Worm (Caenorhabditis elegans) whole organism, L4 larva: Measurements from ENCODE around the gene sra-11.

Experiments
- D1046.2 ChIP-seq: fragments of 200-800 bp; sonication (Bioruptor generic); IDR thresholded peaks from 2 replicates; pipeline ENCODE4 v1.3.6; 2022; ENCODE audit warnings: missing genetic modification characterization, missing compliant biosample characterization
- F10B5.3 ChIP-seq: sonication (generic microtip); optimal IDR thresholded peaks from 2 replicates; lab custom pipeline; 2016; ENCODE audit warnings: mild to moderate bottlenecking, missing genetic modification characterization, missing compliant biosample characterization
- F37D6.2 ChIP-seq: sonication (generic microtip); optimal IDR thresholded peaks from 2 replicates; lab custom pipeline; 2016; ENCODE audit warnings: mild to moderate bottlenecking, missing genetic modification characterization, missing compliant biosample characterization
- F44E2.7 ChIP-seq: fragments of 200-800 bp; sonication (Bioruptor generic); IDR thresholded peaks from 2 replicates; pipeline ENCODE4 v2.1.2; 2022; ENCODE audit warnings: missing genetic modification characterization, missing compliant biosample characterization
- Y105C5A.15 ChIP-seq: fragments of 200-800 bp; sonication (Bioruptor generic); IDR thresholded peaks from 2 replicates; pipeline ENCODE4 v1.3.6; 2022; ENCODE audit warnings: missing genetic modification characterization, missing compliant biosample characterization
- Y48G9A.11 ChIP-seq: fragments of 200-800 bp; sonication (Bioruptor generic); IDR thresholded peaks from 2 replicates; pipeline ENCODE4 v1.3.6; 2022; ENCODE audit warnings: missing genetic modification reagents, missing genetic modification characterization, missing compliant biosample characterization
- Y75B8A.6 ChIP-seq: fragments of 200-800 bp; sonication (Bioruptor generic); IDR thresholded peaks from 2 replicates; pipeline ENCODE4 v1.3.6; 2022; ENCODE audit warnings: missing genetic modification reagents, missing genetic modification characterization, missing compliant biosample characterization
- ZK337.2 ChIP-seq: fragments of 200-800 bp; sonication (Bioruptor generic); IDR thresholded peaks from 2 replicates; pipeline ENCODE4 v1.3.6; 2022; ENCODE audit warnings: missing genetic modification reagents, missing genetic modification characterization, missing compliant biosample characterization
- ceh-20 ChIP-seq: fragments of 200-800 bp; sonication (Bioruptor generic); IDR thresholded peaks from 2 replicates; pipeline ENCODE4 v1.3.6; 2022; ENCODE audit warnings: missing genetic modification reagents, missing genetic modification characterization, missing compliant biosample characterization
- ceh-28 ChIP-seq: fragments of 150-350 bp; optimal IDR thresholded peaks from 2 replicates; lab custom pipeline; 2014; ENCODE audit warnings: missing biosample characterization, missing genetic modification reagents, missing genetic modification characterization
- ceh-32 ChIP-seq: sonication (generic microtip); optimal IDR thresholded peaks from 2 replicates; lab custom pipeline; 2016; ENCODE audit warnings: mild to moderate bottlenecking, missing genetic modification characterization, missing compliant biosample characterization; ENCODE audit not compliant: poor library complexity
- ceh-62 ChIP-seq: sonication (generic microtip); optimal IDR thresholded peaks from 2 replicates; lab custom pipeline; 2017; ENCODE audit warnings: missing biosample characterization, missing genetic modification characterization
- ces-1 ChIP-seq: fragments of 150-350 bp; sonication (generic microtip); optimal IDR thresholded peaks from 4 replicates; lab custom pipeline; 2014; ENCODE audit warnings: missing biosample characterization, missing genetic modification reagents, missing genetic modification characterization
- cey-2 ChIP-seq: sonication (generic microtip); optimal IDR thresholded peaks from 3 replicates; lab custom pipeline; 2017; ENCODE audit warnings: missing genetic modification characterization, mild to moderate bottlenecking, missing compliant biosample characterization, antibody characterized with exemption, borderline replicate concordance; ENCODE audit not compliant: insufficient read depth
- ctbp-1 ChIP-seq: fragments of 200-800 bp; sonication (Bioruptor generic); IDR thresholded peaks from 2 replicates; pipeline ENCODE4 v1.3.6; 2022; ENCODE audit warnings: missing genetic modification reagents, missing genetic modification characterization, missing compliant biosample characterization
- daf-12 ChIP-seq: fragments of 150-350 bp; optimal IDR thresholded peaks from 2 replicates; lab custom pipeline; 2014; ENCODE audit warnings: missing biosample characterization, missing genetic modification reagents, missing genetic modification characterization
- daf-8 ChIP-seq: fragments of 200-800 bp; sonication (Bioruptor generic); IDR thresholded peaks from 2 replicates; pipeline ENCODE4 v1.3.6; 2022; ENCODE audit warnings: missing genetic modification characterization, missing compliant biosample characterization
- dmd-6 ChIP-seq: fragments of 200-800 bp; sonication (Bioruptor generic); IDR thresholded peaks from 2 replicates; pipeline ENCODE4 v1.3.6; 2022; ENCODE audit warnings: missing genetic modification reagents, missing genetic modification characterization, missing compliant biosample characterization
- dmd-9 ChIP-seq: fragments of 200-800 bp; sonication (Bioruptor generic); IDR thresholded peaks from 2 replicates; pipeline ENCODE4 v1.3.6; 2022; ENCODE audit warnings: missing genetic modification reagents, missing genetic modification characterization, missing compliant biosample characterization
- dve-1 ChIP-seq: sonication (generic microtip); optimal IDR thresholded peaks from 2 replicates; lab custom pipeline; 2017; ENCODE audit warnings: antibody characterized with exemption, mild to moderate bottlenecking, missing genetic modification characterization, missing compliant biosample characterization; ENCODE audit not compliant: insufficient read depth
- hmg-1.1 ChIP-seq: fragments of 200-800 bp; sonication (Bioruptor generic); IDR thresholded peaks from 2 replicates; pipeline ENCODE4 v1.3.6; 2022; ENCODE audit warnings: missing genetic modification reagents, missing genetic modification characterization, missing compliant biosample characterization
- jun-1 ChIP-seq: fragments of 150-350 bp; optimal IDR thresholded peaks from 2 replicates; lab custom pipeline; 2014; ENCODE audit warnings: missing biosample characterization, missing genetic modification reagents, missing genetic modification characterization
- lim-7 ChIP-seq: fragments of 200-800 bp; sonication (Bioruptor generic); IDR thresholded peaks from 2 replicates; pipeline ENCODE4 v1.3.6; 2022; ENCODE audit warnings: missing genetic modification characterization, missing compliant biosample characterization
- lin-13 ChIP-seq: fragments of 150-350 bp; optimal IDR thresholded peaks from 2 replicates; lab custom pipeline; 2014; ENCODE audit warnings: missing biosample characterization, missing genetic modification reagents, missing genetic modification characterization
- lin-38 ChIP-seq: fragments of 200-800 bp; sonication (Bioruptor generic); IDR thresholded peaks from 2 replicates; pipeline ENCODE4 v1.3.6; 2022; ENCODE audit warnings: missing genetic modification reagents, missing genetic modification characterization, missing compliant biosample characterization
- lir-3 ChIP-seq: sonication (generic microtip); optimal IDR thresholded peaks from 2 replicates; lab custom pipeline; 2016; ENCODE audit warnings: mild to moderate bottlenecking, missing genetic modification characterization, missing compliant biosample characterization
- madf-5 ChIP-seq, 2 experiments: fragments of 200-800 bp; sonication (Bioruptor generic); IDR thresholded peaks; 2 replicates each; pipeline ENCODE4 v1.3.6; 2022; ENCODE audit warnings: missing compliant biosample characterization in 2 of 2, missing genetic modification characterization in 2 of 2
- madf-9 ChIP-seq: fragments of 200-800 bp; sonication (Bioruptor generic); conservative IDR thresholded peaks from 2 replicates; pipeline ENCODE4 v1.3.6; 2022; ENCODE audit warnings: missing genetic modification reagents, missing genetic modification characterization, missing compliant biosample characterization
- mdl-1 ChIP-seq, 2 experiments: fragments of 150-350 bp in 1 of 2; sonication (generic microtip) in 1 of 2; optimal IDR thresholded peaks; 2 replicates each; lab custom pipeline; 2014 to 2017; ENCODE audit warnings: missing biosample characterization in 2 of 2, missing genetic modification characterization in 2 of 2
- mes-2 ChIP-seq: sonication (generic microtip); optimal IDR thresholded peaks from 2 replicates; lab custom pipeline; 2016; ENCODE audit warnings: missing genotype, mild to moderate bottlenecking, missing genetic modification characterization, missing compliant biosample characterization; ENCODE audit not compliant: poor library complexity, severe bottlenecking
- mxl-2 ChIP-seq: fragments of 200-800 bp; sonication (Bioruptor generic); conservative IDR thresholded peaks from 2 replicates; pipeline ENCODE4 v1.3.6; 2022; ENCODE audit warnings: missing genetic modification reagents, missing genetic modification characterization, missing compliant biosample characterization
- mxl-3 ChIP-seq: fragments of 200-800 bp; sonication (Bioruptor generic); optimal IDR thresholded peaks from 2 replicates; lab custom pipeline; 2018; ENCODE audit warnings: mild to moderate bottlenecking, missing genetic modification characterization, missing compliant biosample characterization
- nhr-10 ChIP-seq: fragments of 150-350 bp; optimal IDR thresholded peaks from 2 replicates; lab custom pipeline; 2014; ENCODE audit warnings: missing biosample characterization, missing genetic modification characterization
- nhr-111 ChIP-seq: fragments of 200-800 bp; sonication (Bioruptor generic); optimal IDR thresholded peaks from 2 replicates; lab custom pipeline; 2018; ENCODE audit warnings: mild to moderate bottlenecking, missing genetic modification characterization, missing compliant biosample characterization
- nhr-25 ChIP-seq: sonication (generic microtip); optimal IDR thresholded peaks from 2 replicates; lab custom pipeline; 2017; ENCODE audit warnings: missing genetic modification characterization, mild to moderate bottlenecking, missing compliant biosample characterization, antibody characterized with exemption, moderate library complexity, borderline replicate concordance; ENCODE audit not compliant: insufficient read depth
- nhr-28 ChIP-seq: fragments of 150-350 bp; optimal IDR thresholded peaks from 2 replicates; lab custom pipeline; 2014; ENCODE audit warnings: missing biosample characterization, missing genetic modification characterization
- nhr-76 ChIP-seq: fragments of 150-350 bp; optimal IDR thresholded peaks from 2 replicates; lab custom pipeline; 2014; ENCODE audit warnings: missing biosample characterization, missing genetic modification characterization
- nhr-77 ChIP-seq: fragments of 150-350 bp; optimal IDR thresholded peaks from 2 replicates; lab custom pipeline; 2014; ENCODE audit warnings: missing biosample characterization, missing genetic modification characterization
- pqm-1 ChIP-seq: sonication (generic microtip); optimal IDR thresholded peaks from 2 replicates; lab custom pipeline; 2017; ENCODE audit warnings: missing biosample characterization, missing genetic modification characterization
- saeg-2 ChIP-seq: fragments of 200-800 bp; sonication (Bioruptor generic); IDR thresholded peaks from 2 replicates; pipeline ENCODE4 v1.3.6; 2022; ENCODE audit warnings: missing genetic modification reagents, missing genetic modification characterization, missing compliant biosample characterization
- set-16 ChIP-seq: fragments of 200-800 bp; sonication (Bioruptor generic); IDR thresholded peaks from 2 replicates; pipeline ENCODE4 v1.3.6; 2022; ENCODE audit warnings: missing genetic modification reagents, missing genetic modification characterization, missing compliant biosample characterization
- skn-1 ChIP-seq: fragments of 150-350 bp; optimal IDR thresholded peaks from 2 replicates; lab custom pipeline; 2014; ENCODE audit warnings: missing biosample characterization, missing genetic modification characterization
- snpc-1.2 ChIP-seq: fragments of 200-800 bp; sonication (Bioruptor generic); IDR thresholded peaks from 2 replicates; pipeline ENCODE4 v1.3.6; 2022; ENCODE audit warnings: missing genetic modification reagents, missing genetic modification characterization, missing compliant biosample characterization
- tag-97 ChIP-seq: fragments of 200-800 bp; sonication (Bioruptor generic); IDR thresholded peaks from 2 replicates; pipeline ENCODE4 v1.3.6; 2022; ENCODE audit warnings: missing genetic modification characterization, missing compliant biosample characterization
- tra-1 ChIP-seq: fragments of 200-800 bp; sonication (Bioruptor generic); IDR thresholded peaks from 2 replicates; pipeline ENCODE4 v1.3.6; 2022; ENCODE audit warnings: missing genetic modification reagents, missing genetic modification characterization, missing compliant biosample characterization
- zfp-2 ChIP-seq: sonication (generic microtip); optimal IDR thresholded peaks from 2 replicates; lab custom pipeline; 2016; ENCODE audit warnings: mild to moderate bottlenecking, missing genetic modification characterization, missing compliant biosample characterization
- zfp-3 ChIP-seq: fragments of 200-800 bp; sonication (Bioruptor generic); conservative IDR thresholded peaks from 2 replicates; pipeline ENCODE4 v1.3.6; 2022; ENCODE audit warnings: missing genetic modification reagents, missing genetic modification characterization, missing compliant biosample characterization
- zip-11 ChIP-seq: fragments of 200-800 bp; sonication (Bioruptor generic); IDR thresholded peaks from 2 replicates; pipeline ENCODE4 v1.3.6; 2022; ENCODE audit warnings: missing genetic modification characterization, missing compliant biosample characterization
- ztf-11 ChIP-seq: fragments of 150-350 bp; optimal IDR thresholded peaks from 2 replicates; lab custom pipeline; 2014; ENCODE audit warnings: missing biosample characterization, missing genetic modification characterization

Gene sra-11

DNA sequence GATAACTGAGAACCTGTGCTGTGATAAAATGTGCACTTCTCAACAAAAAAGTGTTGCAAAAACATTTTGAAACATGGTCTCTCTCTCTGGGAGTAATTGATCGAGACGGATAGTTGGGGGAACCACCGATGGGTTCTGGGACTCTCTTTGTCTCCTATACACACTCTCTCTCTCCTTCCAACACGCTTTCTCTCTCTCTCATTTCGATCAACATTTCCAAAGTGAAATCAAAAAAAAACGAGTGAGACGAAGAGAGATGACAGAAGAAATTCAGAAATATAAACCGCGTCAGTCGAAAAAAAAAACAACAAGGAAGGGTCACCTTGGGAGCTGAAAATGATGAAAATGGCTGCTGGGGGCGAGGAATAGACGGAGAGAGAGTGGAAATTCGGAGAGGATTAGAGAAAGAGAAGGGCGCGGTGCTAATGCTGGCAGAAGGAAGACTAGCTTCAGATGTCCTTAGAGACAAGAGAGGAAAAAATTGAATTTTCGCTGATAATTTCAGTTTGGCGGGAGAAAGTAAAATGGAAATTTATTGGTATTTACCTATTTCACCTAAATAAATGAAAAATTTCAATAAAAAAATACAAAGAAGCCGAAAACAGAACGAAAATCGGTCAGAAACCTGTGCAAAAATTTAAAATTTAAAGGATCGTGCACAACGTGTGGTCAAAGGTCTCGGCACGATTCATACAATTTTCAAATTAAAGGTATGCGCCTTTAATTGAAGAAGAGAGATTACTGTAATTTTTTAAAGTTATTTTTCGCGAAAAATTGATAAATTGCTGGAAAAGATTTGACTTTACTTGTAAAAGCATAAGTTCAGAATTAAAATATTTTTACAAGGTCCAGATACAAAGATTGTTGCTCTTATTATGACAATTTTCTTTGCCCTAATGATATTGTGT is 47.1 kb downstream of the sra-11 start (continued):
- TF ChIP-seq ZK337.2 (GFP tag; lab: Robert Waterston, UW): no peak
- peak; percentile 35; the same call in 1 of the 2 replicates for TF ChIP-seq dmd-6 (GFP tag; lab: Robert Waterston, UW)
- TF ChIP-seq ctbp-1 (GFP tag; lab: Robert Waterston, UW): no peak
- 0 out of 2 replicates have a peak, but pooled peaks have one; percentile 12 for TF ChIP-seq set-16 (GFP tag; lab: Robert Waterston, UW)
- no peak for TF ChIP-seq ceh-20
- TF ChIP-seq nhr-77: no peak
- no peak for TF ChIP-seq pqm-1 (tag; lab: Kevin White, UChicago)
- TF ChIP-seq lir-3 (tag; lab: Kevin White, UChicago): no peak
- TF ChIP-seq cey-2 (tag; lab: Kevin White, UChicago): no peak
- no peak for TF ChIP-seq daf-12 (tag; lab: Kevin White, UChicago)
- no peak for TF ChIP-seq daf-8 (GFP tag; lab: Robert Waterston, UW)
- TF ChIP-seq lin-13 (GFP tag; lab: Kevin White, UChicago): no peak
- TF ChIP-seq mes-2: peak; percentile 5
- TF ChIP-seq jun-1: no peak
- TF ChIP-seq F44E2.7 (GFP tag; lab: Robert Waterston, UW): no peak
- TF ChIP-seq skn-1 (tag; lab: Kevin White, UChicago): no peak
- TF ChIP-seq lim-7: no peak; the same call in 1 of the 2 replicates
- no peak for TF ChIP-seq ces-1 (GFP tag; lab: Kevin White, UChicago)
- TF ChIP-seq zfp-2 (tag; lab: Kevin White, UChicago): no peak
- TF ChIP-seq nhr-25 (tag; lab: Kevin White, UChicago): peak; percentile 41
- no peak for TF ChIP-seq zfp-3 (GFP tag; lab: Robert Waterston, UW)
- no peak for TF ChIP-seq tag-97
- no peak for TF ChIP-seq zip-11 (GFP tag; lab: Robert Waterston, UW)
- TF ChIP-seq saeg-2 (GFP tag; lab: Robert Waterston, UW): no peak
- no peak for TF ChIP-seq ceh-28
- TF ChIP-seq nhr-76 (tag; lab: Kevin White, UChicago): no peak
- 0 out of 2 replicates have a peak, but pooled peaks have one; percentile 12 for TF ChIP-seq hmg-1.1
- TF ChIP-seq F37D6.2 (tag; lab: Kevin White, UChicago): no peak
- no peak for TF ChIP-seq ceh-32
- no peak for TF ChIP-seq nhr-28
- TF ChIP-seq mdl-1 (tag; optimal IDR thresholded peaks at IDR 0.05; lab: Kevin White, UChicago): peak in 1 of 2 experiments; percentile 42
- peak; percentile 49 for TF ChIP-seq dve-1
- TF ChIP-seq ceh-62 (tag; lab: Kevin White, UChicago): no peak
- TF ChIP-seq nhr-111 (GFP tag; lab: Kevin White, UChicago): no peak
- TF ChIP-seq Y48G9A.11 (GFP tag; lab: Robert Waterston, UW): no peak
- no peak for TF ChIP-seq nhr-10 (tag; lab: Kevin White, UChicago)
- TF ChIP-seq mxl-3 (GFP tag; lab: Kevin White, UChicago): peak; percentile 31
- TF ChIP-seq snpc-1.2: no peak
- TF ChIP-seq madf-5 (GFP tag; IDR thresholded peaks at IDR 0.05; lab: Robert Waterston, UW): no peak
- TF ChIP-seq D1046.2 (GFP tag; lab: Robert Waterston, UW): no peak
- no peak for TF ChIP-seq F10B5.3 (tag; lab: Kevin White, UChicago)
- no peak for TF ChIP-seq ztf-11 (tag; lab: Kevin White, UChicago)
- TF ChIP-seq dmd-9 (GFP tag; lab: Robert Waterston, UW): no peak
- TF ChIP-seq madf-9 (GFP tag; lab: Robert Waterston, UW): no peak
- no peak for TF ChIP-seq Y75B8A.6 (GFP tag; lab: Robert Waterston, UW)
- TF ChIP-seq lin-38 (GFP tag; lab: Robert Waterston, UW): 0 out of 2 replicates have a peak, but pooled peaks have one; percentile 12
- TF ChIP-seq Y105C5A.15 (GFP tag; lab: Robert Waterston, UW): no peak
- no peak for TF ChIP-seq tra-1 (GFP tag; lab: Robert Waterston, UW)
- TF ChIP-seq mxl-2 (GFP tag; lab: Robert Waterston, UW): no peak
